Fruit fly (Drosophila melanogaster): ENCODE measurements around the gene Hsc70-3.

dm6 chrX:11775987-11776587 is 30.8 kb downstream of the Hsc70-3 start:
- no peak for TF ChIP-seq CG2116 (GFP tag; optimal IDR thresholded peaks at IDR 0.05)
- no peak for TF ChIP-seq vnd (GFP tag; IDR thresholded peaks at IDR 0.05; ENCODE audit: partially characterized antibody)
